Fruit fly (Drosophila melanogaster): ENCODE results near the gene CG16781.
A peak's percentile ranks its signal among the peaks of the same experiment; 100 is the strongest.

The CG16781 gene

dm6 chrX:3447718-3448523, 15.9 kb downstream of the CG16781 start (continued):
- no peak for TF ChIP-seq Atf6 (GFP tag; IDR thresholded peaks at IDR 0.05)
- TF ChIP-seq exex (tag; optimal IDR thresholded peaks at IDR 0.05) = no peak
- TF ChIP-seq Hr39 (optimal IDR thresholded peaks at IDR 0.05) = no peak
- TF ChIP-seq CG11504 (tag; optimal IDR thresholded peaks at IDR 0.05) = no peak
- TF ChIP-seq hkb (optimal IDR thresholded peaks at IDR 0.05) = no peak
- TF ChIP-seq hkb (GFP tag; IDR thresholded peaks at IDR 0.05) = no peak
- TF ChIP-seq NC2β (GFP tag; optimal IDR thresholded peaks at IDR 0.05) = no peak
- TF ChIP-seq salm (tag; optimal IDR thresholded peaks at IDR 0.05) = no peak
- no peak for TF ChIP-seq HLHmδ (GFP tag; optimal IDR thresholded peaks at IDR 0.05)
- TF ChIP-seq CG9817 (tag; optimal IDR thresholded peaks at IDR 0.05) = no peak
- TF ChIP-seq CG15601 (tag; optimal IDR thresholded peaks at IDR 0.05) = no peak
- no peak for TF ChIP-seq CG14014 (GFP tag; IDR thresholded peaks at IDR 0.05)
- no peak for TF ChIP-seq CG4707 (GFP tag; optimal IDR thresholded peaks at IDR 0.05)
- no peak for TF ChIP-seq dimm (GFP tag; IDR thresholded peaks at IDR 0.05)
- TF ChIP-seq CG4328 (GFP tag; optimal IDR thresholded peaks at IDR 0.05) = no peak
- no peak for TF ChIP-seq H15 (GFP tag; IDR thresholded peaks at IDR 0.05)
- no peak for TF ChIP-seq CG6175 (GFP tag; IDR thresholded peaks at IDR 0.05)
- TF ChIP-seq CG10431 (GFP tag; optimal IDR thresholded peaks at IDR 0.05) = no peak
- no peak for TF ChIP-seq CG1792 (GFP tag; optimal IDR thresholded peaks at IDR 0.05)
- no peak for TF ChIP-seq Oaz (GFP tag; IDR thresholded peaks at IDR 0.05)

- TF ChIP-seq her (GFP tag; optimal IDR thresholded peaks at IDR 0.05) (no peak), Drgx (GFP tag; IDR thresholded peaks at IDR 0.05) (peak; percentile 13; the same call in 1 of the 2 replicates)
These were observed 17.2 kb downstream of the CG16781 start for dm6 chrX:3446650-3447049.

dm6 chrX:3446157-3446556, 17.7 kb downstream of the CG16781 start:
- no peak for TF ChIP-seq CG17186 (GFP tag; optimal IDR thresholded peaks at IDR 0.05)
- peak; percentile 50 for TF ChIP-seq sd (tag; optimal IDR thresholded peaks at IDR 0.05)

dm6 chrX:3444800-3445199, 19.0 kb downstream of the CG16781 start:
- TF ChIP-seq row (GFP tag; IDR thresholded peaks at IDR 0.05) (peak; percentile 23; the same call in 2 of the 3 replicates), CG9932 (GFP tag; IDR thresholded peaks at IDR 0.05) (0 out of 2 replicates have a peak, but pooled peaks have one; percentile 24), sd (tag; optimal IDR thresholded peaks at IDR 0.05) (peak; percentile 44), CG10274 (GFP tag; optimal IDR thresholded peaks at IDR 0.05) (peak; percentile 78), gem (tag; optimal IDR thresholded peaks at IDR 0.05) (peak; percentile 8), Fer1 (GFP tag; optimal IDR thresholded peaks at IDR 0.05) (peak; percentile 2), CG12155 (GFP tag; optimal IDR thresholded peaks at IDR 0.05) (no peak), CG4617 (GFP tag; optimal IDR thresholded peaks at IDR 0.05; ENCODE audit: borderline replicate concordance) (no peak), CG18599 (GFP tag; optimal IDR thresholded peaks at IDR 0.05) (peak; percentile 35), Meics (GFP tag; optimal IDR thresholded peaks at IDR 0.05) (peak; percentile 14), lab (GFP tag; optimal IDR thresholded peaks at IDR 0.05) (peak; percentile 33), bbx (GFP tag; IDR thresholded peaks at IDR 0.05; ENCODE audit: partially characterized antibody) (no peak), bigmax (GFP tag; optimal IDR thresholded peaks at IDR 0.05) (no peak), CG32532 (GFP tag; IDR thresholded peaks at IDR 0.05) (0 out of 2 replicates have a peak, but pooled peaks have one; percentile 34), sug (tag; optimal IDR thresholded peaks at IDR 0.05) (peak; percentile 77), CG2678 (tag; optimal IDR thresholded peaks at IDR 0.05) (peak; percentile 34), zen (tag; optimal IDR thresholded peaks at IDR 0.05) (no peak), grn (GFP tag; optimal IDR thresholded peaks at IDR 0.05) (peak; percentile 10), CG2120 (GFP tag; optimal IDR thresholded peaks at IDR 0.05) (peak; percentile 27), cad (GFP tag; optimal IDR thresholded peaks at IDR 0.05) (no peak), cwo (GFP tag; optimal IDR thresholded peaks at IDR 0.05) (peak; percentile 36), Hmr (GFP tag; optimal IDR thresholded peaks at IDR 0.05) (peak; percentile 41)
